Fruit fly (Drosophila melanogaster) whole organism, adult: ENCODE measurements around the gene CG45105.

Experiments
- CG11617 ChIP-seq: fragments of 200-800 bp; sonication (Bioruptor generic); optimal IDR thresholded peaks from 2 replicates; lab custom pipeline; 2017; ENCODE audit warnings: mild to moderate bottlenecking, missing biosample characterization, missing genetic modification reagents, missing genetic modification characterization
- CG12768 ChIP-seq: fragments of 200-800 bp; sonication (Bioruptor generic); optimal IDR thresholded peaks from 2 replicates; lab custom pipeline; 2017; ENCODE audit warnings: missing biosample characterization, missing genetic modification characterization, mild to moderate bottlenecking, moderate library complexity, missing genetic modification reagents
- CG14711 ChIP-seq: fragments of 200-800 bp; sonication (Bioruptor generic); optimal IDR thresholded peaks from 2 replicates; lab custom pipeline; 2018; ENCODE audit warnings: missing biosample characterization, mild to moderate bottlenecking, missing genetic modification characterization, moderate library complexity
- CG1620 ChIP-seq: fragments of 200-800 bp; sonication (Bioruptor generic); optimal IDR thresholded peaks from 2 replicates; lab custom pipeline; 2016; ENCODE audit warnings: missing biosample characterization, missing genetic modification characterization
- CG33017 ChIP-seq: fragments of 200-800 bp; sonication (Bioruptor generic); optimal IDR thresholded peaks from 2 replicates; lab custom pipeline; 2018; ENCODE audit warnings: missing biosample characterization, mild to moderate bottlenecking, missing genetic modification characterization, moderate library complexity
- CG7101 ChIP-seq: fragments of 200-800 bp; sonication (Bioruptor generic); optimal IDR thresholded peaks from 2 replicates; lab custom pipeline; 2018; ENCODE audit warnings: missing biosample characterization, mild to moderate bottlenecking, missing genetic modification characterization, moderate library complexity
- Crg-1 ChIP-seq: fragments of 200-800 bp; sonication (Bioruptor generic); optimal IDR thresholded peaks from 2 replicates; lab custom pipeline; 2016; ENCODE audit warnings: missing biosample characterization, missing genetic modification characterization
- Hr96 ChIP-seq: fragments of 200-800 bp; sonication (Bioruptor generic); optimal IDR thresholded peaks from 2 replicates; lab custom pipeline; 2016; ENCODE audit warnings: missing biosample characterization, missing genetic modification characterization
- Mnt ChIP-seq: fragments of 200-800 bp; sonication (Bioruptor generic); optimal IDR thresholded peaks from 2 replicates; lab custom pipeline; 2016; ENCODE audit warnings: missing biosample characterization, mild to moderate bottlenecking, missing genetic modification characterization
- cnc ChIP-seq, 2 experiments: fragments of >200 bp; optimal IDR thresholded peaks; 2 replicates each; lab custom pipeline; 2017
- kay ChIP-seq: fragments of 200-800 bp; sonication (Bioruptor generic); peaks from one replicate; lab custom pipeline; 2016; ENCODE audit warnings: missing biosample characterization, missing genetic modification characterization, borderline replicate concordance
- toe ChIP-seq: fragments of 200-800 bp; sonication (Bioruptor generic); optimal IDR thresholded peaks from 2 replicates; lab custom pipeline; 2016; ENCODE audit warnings: missing biosample characterization, missing genetic modification characterization

DNA sequence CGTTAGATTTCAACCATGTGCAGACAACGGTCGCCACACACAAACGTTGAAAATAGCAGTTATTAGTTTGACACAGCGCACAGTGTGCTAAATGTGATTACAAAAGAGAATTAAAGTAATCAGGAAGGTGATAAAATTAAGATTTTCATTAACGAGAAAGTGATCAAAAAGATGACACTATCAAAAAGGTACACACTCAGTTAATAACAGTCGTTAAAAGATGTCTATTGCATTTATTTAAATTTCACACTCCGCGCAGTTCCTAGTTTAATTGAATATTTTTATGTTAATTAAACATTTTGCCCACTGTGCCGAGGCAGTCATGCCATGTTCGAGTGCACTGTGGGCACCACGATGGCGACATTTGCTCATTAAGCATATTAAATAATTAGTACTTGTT lies 9.4 kb upstream of the CG45105 start:
- no peak for TF ChIP-seq Hr96
- TF ChIP-seq cnc (optimal IDR thresholded peaks at IDR 0.05; lab: Kevin White, UChicago) = no peak
- TF ChIP-seq CG14711 = no peak
- TF ChIP-seq Mnt (GFP tag; lab: Kevin White, UChicago) = no peak
- TF ChIP-seq kay = no peak
- no peak for TF ChIP-seq toe (GFP tag; lab: Kevin White, UChicago)
- no peak for TF ChIP-seq CG1620 (GFP tag; lab: Kevin White, UChicago)
- TF ChIP-seq CG33017 (tag; lab: Kevin White, UChicago) = no peak
- no peak for TF ChIP-seq CG7101 (tag; lab: Kevin White, UChicago)
- TF ChIP-seq CG11617 (GFP tag; lab: Kevin White, UChicago) = no peak
- TF ChIP-seq CG12768 (GFP tag; lab: Kevin White, UChicago) = no peak
- no peak for TF ChIP-seq Crg-1 (GFP tag; lab: Kevin White, UChicago)
